Worm (Caenorhabditis elegans) whole organism, late embryonic: ENCODE measurements around the gene mrpl-36.
A peak's percentile ranks its signal among the peaks of the same experiment; 100 is the strongest.

Source experiments
- C08G9.2 ChIP-seq: sonication (generic microtip); optimal IDR thresholded peaks from 2 replicates; lab custom pipeline; 2016; ENCODE audit warnings: mild to moderate bottlenecking, missing genetic modification characterization, moderate library complexity, missing compliant biosample characterization
- C38D4.7 ChIP-seq: fragments of 200-800 bp; sonication (Bioruptor generic); optimal IDR thresholded peaks from 2 replicates; lab custom pipeline; 2018; ENCODE audit warnings: mild to moderate bottlenecking, missing genetic modification characterization, moderate library complexity, missing compliant biosample characterization
- K09A11.1 ChIP-seq: sonication (generic microtip); optimal IDR thresholded peaks from 2 replicates; lab custom pipeline; 2017; ENCODE audit warnings: antibody characterized with exemption, mild to moderate bottlenecking, missing genetic modification characterization, missing compliant biosample characterization; ENCODE audit not compliant: insufficient read depth
- T23F11.4 ChIP-seq: fragments of 200-800 bp; sonication (Bioruptor generic); optimal IDR thresholded peaks from 2 replicates; lab custom pipeline; 2018; ENCODE audit warnings: mild to moderate bottlenecking, missing genetic modification characterization, missing compliant biosample characterization
- ahr-1 ChIP-seq: sonication (generic microtip); optimal IDR thresholded peaks from 2 replicates; lab custom pipeline; 2016; ENCODE audit warnings: missing genetic modification characterization, missing compliant biosample characterization
- ama-1 ChIP-seq: fragments of 150-350 bp; optimal IDR thresholded peaks from 2 replicates; lab custom pipeline; 2014
- ceh-14 ChIP-seq: sonication (generic microtip); optimal IDR thresholded peaks from 2 replicates; lab custom pipeline; 2016; ENCODE audit warnings: missing genotype, missing genetic modification characterization, missing compliant biosample characterization
- ceh-18 ChIP-seq: sonication (generic microtip); optimal IDR thresholded peaks from 2 replicates; lab custom pipeline; 2016; ENCODE audit warnings: missing genetic modification characterization, missing compliant biosample characterization
- ceh-19 ChIP-seq: fragments of 200-800 bp; sonication (Bioruptor generic); optimal IDR thresholded peaks from 2 replicates; lab custom pipeline; 2018; ENCODE audit warnings: mild to moderate bottlenecking, missing genetic modification characterization, missing compliant biosample characterization
- ceh-2 ChIP-seq: sonication (generic microtip); optimal IDR thresholded peaks from 2 replicates; lab custom pipeline; 2016; ENCODE audit warnings: missing genotype, missing genetic modification characterization, missing compliant biosample characterization
- ceh-31 ChIP-seq: sonication (generic microtip); optimal IDR thresholded peaks from 2 replicates; lab custom pipeline; 2016; ENCODE audit warnings: missing genetic modification characterization, missing compliant biosample characterization
- ceh-34 ChIP-seq: sonication (generic microtip); optimal IDR thresholded peaks from 2 replicates; lab custom pipeline; 2016; ENCODE audit warnings: mild to moderate bottlenecking, missing genetic modification characterization, missing compliant biosample characterization
- ceh-48 ChIP-seq: sonication (generic microtip); optimal IDR thresholded peaks from 2 replicates; lab custom pipeline; 2016; ENCODE audit warnings: missing genetic modification characterization, inconsistent platforms, missing compliant biosample characterization
- ceh-6 ChIP-seq: fragments of 200-800 bp; sonication (Bioruptor generic); optimal IDR thresholded peaks from 2 replicates; lab custom pipeline; 2018; ENCODE audit warnings: mild to moderate bottlenecking, missing genetic modification characterization, missing compliant biosample characterization
- elt-2 ChIP-seq: sonication (generic microtip); optimal IDR thresholded peaks from 2 replicates; lab custom pipeline; 2016; ENCODE audit warnings: missing genetic modification reagents, missing genetic modification characterization, missing compliant biosample characterization
- elt-4 ChIP-seq: sonication (generic microtip); optimal IDR thresholded peaks from 2 replicates; lab custom pipeline; 2016; ENCODE audit warnings: missing genetic modification characterization, missing compliant biosample characterization
- ets-4 ChIP-seq: sonication (generic microtip); optimal IDR thresholded peaks from 2 replicates; lab custom pipeline; 2016; ENCODE audit warnings: missing genetic modification characterization, missing compliant biosample characterization
- eyg-1 ChIP-seq: sonication (generic microtip); optimal IDR thresholded peaks from 2 replicates; lab custom pipeline; 2016; ENCODE audit warnings: missing genotype, missing genetic modification characterization, missing compliant biosample characterization
- fkh-10 ChIP-seq: fragments of 150-350 bp; optimal IDR thresholded peaks from 2 replicates; lab custom pipeline; 2014; ENCODE audit warnings: missing biosample characterization, missing genetic modification reagents, missing genetic modification characterization
- fkh-6 ChIP-seq: sonication (generic microtip); optimal IDR thresholded peaks from 2 replicates; lab custom pipeline; 2016; ENCODE audit warnings: missing genetic modification characterization, missing compliant biosample characterization
- gmeb-2 ChIP-seq: sonication (generic microtip); optimal IDR thresholded peaks from 2 replicates; lab custom pipeline; 2016; ENCODE audit warnings: missing genetic modification characterization, inconsistent platforms, missing compliant biosample characterization
- hlh-13 ChIP-seq: fragments of 200-800 bp; sonication (Bioruptor generic); optimal IDR thresholded peaks from 2 replicates; lab custom pipeline; 2018; ENCODE audit warnings: mild to moderate bottlenecking, missing genetic modification characterization, missing compliant biosample characterization
- hlh-30 ChIP-seq: sonication (generic microtip); optimal IDR thresholded peaks from 2 replicates; lab custom pipeline; 2017; ENCODE audit warnings: antibody characterized with exemption, missing genetic modification characterization, missing compliant biosample characterization; ENCODE audit not compliant: insufficient read depth
- hlh-6 ChIP-seq: sonication (generic microtip); optimal IDR thresholded peaks from 2 replicates; lab custom pipeline; 2016; ENCODE audit warnings: missing genotype, missing genetic modification characterization, missing compliant biosample characterization
- hlh-8 ChIP-seq: sonication (generic microtip); optimal IDR thresholded peaks from 2 replicates; lab custom pipeline; 2016; ENCODE audit warnings: missing genotype, missing genetic modification characterization, missing compliant biosample characterization
- lim-6 ChIP-seq: sonication (generic microtip); optimal IDR thresholded peaks from 2 replicates; lab custom pipeline; 2016; ENCODE audit warnings: missing genetic modification characterization, missing compliant biosample characterization
- mec-3 ChIP-seq: sonication (generic microtip); optimal IDR thresholded peaks from 2 replicates; lab custom pipeline; 2016; ENCODE audit warnings: borderline replicate concordance, missing genetic modification characterization, missing compliant biosample characterization
- nfya-1 ChIP-seq: sonication (generic microtip); optimal IDR thresholded peaks from 2 replicates; lab custom pipeline; 2017; ENCODE audit warnings: missing genetic modification characterization, mild to moderate bottlenecking, missing compliant biosample characterization, antibody characterized with exemption, moderate library complexity
- nhr-11 ChIP-seq: fragments of 150-350 bp; optimal IDR thresholded peaks from 2 replicates; lab custom pipeline; 2014; ENCODE audit warnings: missing biosample characterization, missing genetic modification characterization
- nhr-232 ChIP-seq: sonication (generic microtip); optimal IDR thresholded peaks from 2 replicates; lab custom pipeline; 2016; ENCODE audit warnings: missing genetic modification characterization, missing compliant biosample characterization
- npax-4 ChIP-seq: sonication (generic microtip); optimal IDR thresholded peaks from 2 replicates; lab custom pipeline; 2016; ENCODE audit warnings: missing genetic modification characterization, missing compliant biosample characterization
- pax-1 ChIP-seq: fragments of 150-350 bp; optimal IDR thresholded peaks from 2 replicates; lab custom pipeline; 2014; ENCODE audit warnings: missing biosample characterization, missing genetic modification characterization
- pha-4 ChIP-seq: fragments of 150-350 bp; optimal IDR thresholded peaks from 2 replicates; lab custom pipeline; 2018; ENCODE audit warnings: missing biosample characterization, missing genetic modification reagents, missing genetic modification characterization
- pros-1 ChIP-seq: fragments of 150-350 bp; optimal IDR thresholded peaks from 2 replicates; lab custom pipeline; 2014; ENCODE audit warnings: missing biosample characterization, missing genetic modification reagents, missing genetic modification characterization
- ref-2 ChIP-seq: sonication (generic microtip); optimal IDR thresholded peaks from 2 replicates; lab custom pipeline; 2016; ENCODE audit warnings: missing genetic modification characterization, missing compliant biosample characterization
- rnt-1 ChIP-seq: sonication (generic microtip); optimal IDR thresholded peaks from 2 replicates; lab custom pipeline; 2016; ENCODE audit warnings: missing genetic modification characterization, missing compliant biosample characterization
- sdc-2 ChIP-seq: sonication (generic microtip); optimal IDR thresholded peaks from 2 replicates; lab custom pipeline; 2016; ENCODE audit warnings: missing genotype, missing genetic modification characterization, missing compliant biosample characterization
- sox-2 ChIP-seq: fragments of 200-800 bp; sonication (Bioruptor generic); IDR thresholded peaks from 2 replicates; pipeline ENCODE4 v1.3.6; 2022; ENCODE audit warnings: missing genetic modification reagents, missing genetic modification characterization, missing compliant biosample characterization
- tbx-7 ChIP-seq: sonication (generic microtip); optimal IDR thresholded peaks from 2 replicates; lab custom pipeline; 2016; ENCODE audit warnings: missing genotype, missing genetic modification characterization, missing compliant biosample characterization
- unc-3 ChIP-seq, 2 experiments: fragments of 200-800 bp in 1 of 2; sonication (Bioruptor generic) in 1 of 2; sonication (generic microtip) in 1 of 2; conservative IDR thresholded peaks in 1 of 2; optimal IDR thresholded peaks in 1 of 2; 2 replicates each; pipeline versions ENCODE4 v1.3.6 to Lab custom; 2016 to 2022; ENCODE audit warnings: missing compliant biosample characterization in 2 of 2, missing genetic modification characterization in 2 of 2, missing genetic modification reagents in 1 of 2
- unc-55 ChIP-seq: sonication (generic microtip); optimal IDR thresholded peaks from 2 replicates; lab custom pipeline; 2017; ENCODE audit warnings: missing biosample characterization, missing genetic modification reagents, missing genetic modification characterization
- zip-5 ChIP-seq: sonication (generic microtip); optimal IDR thresholded peaks from 2 replicates; lab custom pipeline; 2016; ENCODE audit warnings: missing genetic modification characterization, missing compliant biosample characterization

The mrpl-36 gene

DNA sequence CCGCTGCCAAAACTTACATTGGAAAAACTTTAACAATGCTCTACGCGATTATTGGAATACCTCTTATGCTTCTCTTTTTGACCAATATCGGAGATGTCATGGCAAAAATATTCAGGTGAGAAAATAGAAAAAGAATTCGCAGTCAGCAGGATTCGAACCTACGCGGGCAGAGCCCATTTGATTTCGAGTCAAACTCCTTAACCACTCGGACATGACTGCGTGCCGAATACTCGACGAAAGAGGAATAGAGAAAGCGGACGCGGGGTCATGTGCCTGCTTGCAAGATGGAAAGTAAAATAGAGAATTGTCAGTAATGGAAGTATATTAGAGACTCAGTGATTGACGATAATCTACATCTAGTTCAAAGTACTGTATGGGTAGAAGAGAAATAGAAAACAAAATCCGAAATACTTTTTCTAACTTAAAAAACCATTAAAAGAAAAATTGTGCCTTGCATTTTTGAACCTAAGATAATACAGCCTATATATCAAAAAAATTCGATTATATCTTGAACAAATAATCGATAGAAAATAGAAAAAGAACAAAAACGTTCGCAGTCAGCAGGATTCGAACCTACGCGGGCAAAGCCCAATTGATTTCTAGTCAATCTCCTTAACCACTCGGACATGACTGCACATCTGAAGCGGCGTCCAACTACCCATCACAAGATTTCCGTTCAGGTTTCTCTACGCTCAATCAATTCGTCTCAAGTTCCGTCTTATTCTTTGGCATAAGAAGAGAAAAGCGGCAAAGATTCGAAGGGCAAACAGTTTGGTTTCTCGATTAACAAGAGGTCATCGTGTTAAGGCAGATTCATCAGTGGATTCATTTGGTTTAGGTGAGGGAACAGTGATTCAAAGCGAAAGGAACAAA is 13.8 kb upstream of the mrpl-36 start (continued):
- TF ChIP-seq nhr-11 (tag; lab: Kevin White, UChicago) (no peak), hlh-8 (peak; percentile 30), pax-1 (no peak), hlh-6 (tag; lab: Kevin White, UChicago) (peak; percentile 80), lim-6 (peak; percentile 75), ceh-34 (tag; lab: Kevin White, UChicago) (peak; percentile 74), eyg-1 (tag; lab: Kevin White, UChicago) (peak; percentile 72), pros-1 (tag; lab: Kevin White, UChicago) (no peak), sdc-2 (tag; lab: Kevin White, UChicago) (peak; percentile 68), tbx-7 (tag; lab: Kevin White, UChicago) (no peak), C08G9.2 (tag; lab: Kevin White, UChicago) (peak; percentile 63), elt-4 (tag; lab: Kevin White, UChicago) (no peak), ceh-31 (tag; lab: Kevin White, UChicago) (peak; percentile 73), ceh-2 (tag; lab: Kevin White, UChicago) (peak; percentile 65), ahr-1 (tag; lab: Kevin White, UChicago) (peak; percentile 52), ama-1 (lab: Kevin White, UChicago) (no peak), ets-4 (tag; lab: Kevin White, UChicago) (no peak), nfya-1 (peak; percentile 58), unc-55 (no peak), npax-4 (tag; lab: Kevin White, UChicago) (peak; percentile 42), C38D4.7 (GFP tag; lab: Kevin White, UChicago) (peak; percentile 86), fkh-10 (GFP tag; lab: Kevin White, UChicago) (no peak), fkh-6 (tag; lab: Kevin White, UChicago) (peak; percentile 76), ceh-19 (GFP tag; lab: Kevin White, UChicago) (peak; percentile 86), T23F11.4 (GFP tag; lab: Kevin White, UChicago) (peak; percentile 80), ceh-48 (tag; lab: Kevin White, UChicago) (peak; percentile 74), ceh-6 (GFP tag; lab: Kevin White, UChicago) (peak; percentile 82), unc-3 (GFP tag; conservative IDR thresholded peaks at IDR 0.05; lab: Robert Waterston, UW) (peak; percentile 81), unc-3 (tag; optimal IDR thresholded peaks at IDR 0.05; lab: Kevin White, UChicago) (peak; percentile 82), ref-2 (tag; lab: Kevin White, UChicago) (peak; percentile 80), elt-2 (tag; lab: Kevin White, UChicago) (peak; percentile 85), zip-5 (tag; lab: Kevin White, UChicago) (peak; percentile 72), gmeb-2 (tag; lab: Kevin White, UChicago) (peak; percentile 81), pha-4 (no peak), mec-3 (tag; lab: Kevin White, UChicago) (no peak), ceh-18 (tag; lab: Kevin White, UChicago) (peak; percentile 44), K09A11.1 (tag; lab: Kevin White, UChicago) (peak; percentile 68), ceh-14 (peak; percentile 86), sox-2 (peak; percentile 77), nhr-232 (tag; lab: Kevin White, UChicago) (peak; percentile 85), hlh-13 (GFP tag; lab: Kevin White, UChicago) (peak; percentile 68), hlh-30 (tag; lab: Kevin White, UChicago) (peak; percentile 74), rnt-1 (tag; lab: Kevin White, UChicago) (peak; percentile 47)
- TF ChIP-seq, all 69 proteins: peak for 55
